Worm (Caenorhabditis elegans) whole organism, young adult: Measurements from ENCODE around the gene C50H11.13.

Experiments
- F33H1.4 ChIP-seq: fragments of 200-800 bp; sonication (Bioruptor generic); IDR thresholded peaks from 2 replicates; pipeline ENCODE4 v1.3.6; 2022; ENCODE audit warnings: missing genetic modification reagents, missing genetic modification characterization, missing compliant biosample characterization
- Y56A3A.18 ChIP-seq: fragments of 200-800 bp; sonication (Bioruptor generic); IDR thresholded peaks from 2 replicates; pipeline ENCODE4 v1.3.6; 2022; ENCODE audit warnings: missing genetic modification reagents, missing genetic modification characterization, missing compliant biosample characterization
- akir-1 ChIP-seq: fragments of 200-800 bp; sonication (Bioruptor generic); optimal IDR thresholded peaks from 2 replicates; lab custom pipeline; 2018; ENCODE audit warnings: mild to moderate bottlenecking, missing genetic modification characterization, moderate library complexity, missing compliant biosample characterization
- chd-7 ChIP-seq: sonication (generic microtip); optimal IDR thresholded peaks from 2 replicates; lab custom pipeline; 2016; ENCODE audit warnings: mild to moderate bottlenecking, missing genetic modification characterization, moderate library complexity, missing compliant biosample characterization
- let-526 ChIP-seq: fragments of 200-800 bp; sonication (Bioruptor generic); IDR thresholded peaks from 2 replicates; pipeline ENCODE4 v1.3.6; 2022; ENCODE audit warnings: missing genetic modification reagents, missing genetic modification characterization, missing compliant biosample characterization
- madf-8 ChIP-seq: fragments of 200-800 bp; sonication (Bioruptor generic); conservative IDR thresholded peaks from 2 replicates; pipeline ENCODE4 v1.3.6; 2022; ENCODE audit warnings: missing genetic modification reagents, missing genetic modification characterization, missing compliant biosample characterization
- sdz-38 ChIP-seq: sonication (generic microtip); optimal IDR thresholded peaks from 2 replicates; lab custom pipeline; 2016; ENCODE audit warnings: missing genotype, missing genetic modification characterization, missing compliant biosample characterization
- snpc-4 ChIP-seq, 5 experiments: fragments of 150-350 bp in 1 of 5; sonication (generic microtip) in 4 of 5; optimal IDR thresholded peaks; 2 replicates each; lab custom pipeline; 2014 to 2018; ENCODE audit warnings: missing genetic modification characterization in 5 of 5, missing biosample characterization in 3 of 5, antibody characterized with exemption in 2 of 5, mild to moderate bottlenecking in 2 of 5, missing compliant biosample characterization in 2 of 5, missing genotype in 2 of 5, moderate library complexity in 2 of 5, missing genetic modification reagents in 1 of 5

- TF ChIP-seq F33H1.4, result no peak
- TF ChIP-seq sdz-38 (tag; lab: Kevin White, UChicago), result no peak
- no peak for TF ChIP-seq akir-1 (GFP tag; lab: Kevin White, UChicago)
- TF ChIP-seq chd-7 (tag; lab: Kevin White, UChicago), result no peak
- no peak for TF ChIP-seq madf-8 (GFP tag; lab: Robert Waterston, UW)
- no peak for TF ChIP-seq snpc-4 (GFP tag; optimal IDR thresholded peaks at IDR 0.05; lab: Kevin White, UChicago)
- no peak for TF ChIP-seq snpc-4 (tag; optimal IDR thresholded peaks at IDR 0.05; lab: Kevin White, UChicago)
- no peak for TF ChIP-seq Y56A3A.18
- TF ChIP-seq let-526 (GFP tag; lab: Robert Waterston, UW), result no peak
Observed at ce11 chrV:3104134-3104533, 32.7 kb upstream of the C50H11.13 start, which contains the start of gene str-66.
